Fruit fly (Drosophila melanogaster): ENCODE measurements around the gene ATPsynE.
A peak's percentile ranks its signal among the peaks of the same experiment; 100 is the strongest.

The ATPsynE gene

DNA sequence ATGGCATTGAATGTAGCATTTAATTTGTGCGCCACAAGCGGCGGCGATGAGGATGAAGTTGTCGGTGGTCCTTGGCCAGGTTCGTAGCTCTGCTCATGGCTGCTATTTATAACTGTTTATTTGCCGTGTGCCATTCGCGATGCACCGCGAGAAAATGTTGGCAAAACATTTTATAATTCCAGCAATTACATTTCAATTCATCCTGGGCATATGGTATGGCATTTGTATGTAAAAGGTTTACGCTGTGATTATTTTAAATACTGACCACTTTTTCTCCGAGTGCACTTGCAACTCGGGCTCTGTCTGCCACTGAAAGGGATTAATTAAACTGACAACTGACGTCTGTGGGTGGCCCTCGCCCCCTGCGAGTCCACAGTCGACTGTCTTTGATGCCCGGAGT lies 29.9 kb downstream of the ATPsynE start (continued):
- TF ChIP-seq Hand (GFP tag; optimal IDR thresholded peaks at IDR 0.05): no peak
- TF ChIP-seq CG1602 (GFP tag; optimal IDR thresholded peaks at IDR 0.05): no peak
- TF ChIP-seq Nf-YA (GFP tag; IDR thresholded peaks at IDR 0.05): no peak
- TF ChIP-seq sd (tag; optimal IDR thresholded peaks at IDR 0.05): no peak
- TF ChIP-seq CG2712 (tag; optimal IDR thresholded peaks at IDR 0.05): peak; percentile 15
- TF ChIP-seq fu2 (GFP tag; optimal IDR thresholded peaks at IDR 0.05): peak; percentile 12
- TF ChIP-seq zen2 (GFP tag; IDR thresholded peaks at IDR 0.05; ENCODE audit: partially characterized antibody): no peak
- no peak for TF ChIP-seq hkb (optimal IDR thresholded peaks at IDR 0.05)
- TF ChIP-seq hkb (GFP tag; IDR thresholded peaks at IDR 0.05): peak; percentile 65
- no peak for TF ChIP-seq CG10431 (GFP tag; optimal IDR thresholded peaks at IDR 0.05)
- no peak for TF ChIP-seq CG7963 (GFP tag; IDR thresholded peaks at IDR 0.05; ENCODE audit: partially characterized antibody)
- TF ChIP-seq CG8290 (GFP tag; optimal IDR thresholded peaks at IDR 0.05): no peak
- peak in 1 of 2 experiments; percentile 66 for TF ChIP-seq CG8290 (tag; optimal IDR thresholded peaks at IDR 0.05)
- no peak for TF ChIP-seq sug (tag; optimal IDR thresholded peaks at IDR 0.05)
- TF ChIP-seq CG8359 (GFP tag; optimal IDR thresholded peaks at IDR 0.05; ENCODE audit: borderline replicate concordance): no peak
- TF ChIP-seq CG4707 (GFP tag; optimal IDR thresholded peaks at IDR 0.05): no peak
- peak; percentile 31 for TF ChIP-seq CG7839 (tag; optimal IDR thresholded peaks at IDR 0.05)
- TF ChIP-seq unpg (GFP tag; optimal IDR thresholded peaks at IDR 0.05): peak; percentile 14
- no peak for TF ChIP-seq Lim3 (GFP tag; IDR thresholded peaks at IDR 0.05)
- TF ChIP-seq ind (GFP tag; optimal IDR thresholded peaks at IDR 0.05): peak; percentile 39
- TF ChIP-seq slou (GFP tag; optimal IDR thresholded peaks at IDR 0.05): no peak
- TF ChIP-seq so (GFP tag; IDR thresholded peaks at IDR 0.05): peak; percentile 63; the same call in 1 of the 3 replicates
- peak; percentile 58 for TF ChIP-seq CG6689 (GFP tag; IDR thresholded peaks at IDR 0.05)
- TF ChIP-seq twi (tag; optimal IDR thresholded peaks at IDR 0.05): no peak
- TF ChIP-seq ap (GFP tag; IDR thresholded peaks at IDR 0.05): no peak
- peak; percentile 43; the same call in 1 of the 2 replicates for TF ChIP-seq CG3847 (GFP tag; IDR thresholded peaks at IDR 0.05)
- peak; percentile 28 for TF ChIP-seq grau (tag; optimal IDR thresholded peaks at IDR 0.05)
- peak; percentile 29 for TF ChIP-seq pnt (GFP tag; optimal IDR thresholded peaks at IDR 0.05)

DNA sequence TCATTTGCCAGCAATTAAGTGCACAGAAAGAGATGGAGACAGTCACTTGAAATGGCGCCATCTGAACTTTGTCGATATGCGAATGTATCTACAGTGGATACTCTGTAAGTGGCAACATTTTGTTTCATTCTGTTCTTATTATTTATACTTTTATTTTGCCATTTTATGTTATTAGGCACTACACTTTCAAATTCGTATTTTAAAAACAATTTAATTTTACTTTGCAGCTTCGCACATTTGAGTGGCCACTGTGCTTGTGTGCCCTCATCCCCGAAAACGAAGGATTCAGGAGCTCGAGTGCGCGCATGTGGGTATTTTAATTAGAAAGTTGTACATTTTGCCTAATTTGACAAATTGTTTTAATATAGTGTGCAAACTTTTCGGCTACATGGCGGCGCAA lies 30.7 kb downstream of the ATPsynE start:
- TF ChIP-seq CoRest (tag; optimal IDR thresholded peaks at IDR 0.05) (peak; percentile 30), fu2 (GFP tag; optimal IDR thresholded peaks at IDR 0.05) (no peak), HmgZ (tag; optimal IDR thresholded peaks at IDR 0.05) (peak; percentile 13), Stat92E (GFP tag; optimal IDR thresholded peaks at IDR 0.05) (no peak), Awh (GFP tag; IDR thresholded peaks at IDR 0.05) (peak; percentile 27; the same call in 1 of the 2 replicates), ftz-f1 (GFP tag; optimal IDR thresholded peaks at IDR 0.05) (no peak), hb (GFP tag; IDR thresholded peaks at IDR 0.05; ENCODE audit: partially characterized antibody) (no peak), Lhr (GFP tag; optimal IDR thresholded peaks at IDR 0.05) (no peak), CG7556 (GFP tag; optimal IDR thresholded peaks at IDR 0.05) (peak; percentile 19), lov (optimal IDR thresholded peaks at IDR 0.05) (no peak), lov (GFP tag; IDR thresholded peaks at IDR 0.05) (peak; percentile 42; the same call in 1 of the 3 replicates), Chrac-16 (GFP tag; optimal IDR thresholded peaks at IDR 0.05) (peak; percentile 45), fd3F (GFP tag; optimal IDR thresholded peaks at IDR 0.05) (no peak), CG33557 (GFP tag; optimal IDR thresholded peaks at IDR 0.05) (no peak), Spps (tag; optimal IDR thresholded peaks at IDR 0.05) (no peak), CG32767 (GFP tag; IDR thresholded peaks at IDR 0.05) (no peak), scrt (GFP tag; optimal IDR thresholded peaks at IDR 0.05) (peak; percentile 5), Ptx1 (GFP tag; IDR thresholded peaks at IDR 0.05) (peak; percentile 60), Rfx (GFP tag; IDR thresholded peaks at IDR 0.05) (peak; percentile 40; the same call in 1 of the 2 replicates), CG18262 (tag; optimal IDR thresholded peaks at IDR 0.05) (peak; percentile 41), cwo (GFP tag; optimal IDR thresholded peaks at IDR 0.05) (peak; percentile 21), bsh (GFP tag; optimal IDR thresholded peaks at IDR 0.05) (peak in 1 of 2 experiments; percentile 34), trem (tag; optimal IDR thresholded peaks at IDR 0.05) (no peak), CG17829 (tag; optimal IDR thresholded peaks at IDR 0.05) (peak; percentile 26), Xbp1 (GFP tag; optimal IDR thresholded peaks at IDR 0.05) (peak; percentile 36)
